Fruit fly (Drosophila melanogaster) Kc167 (cell line): Measurements from ENCODE around the gene CG31816.

Experiments
- Myc ChIP-seq: fragments of >200 bp; optimal IDR thresholded peaks from 2 replicates; lab custom pipeline; 2017; ENCODE audit warnings: missing external identifiers
- Sin3A ChIP-seq: fragments of >200 bp; optimal IDR thresholded peaks from 2 replicates; lab custom pipeline; 2018; ENCODE audit warnings: missing external identifiers
- h ChIP-seq: fragments of >200 bp; optimal IDR thresholded peaks from 3 replicates; lab custom pipeline; 2018; ENCODE audit warnings: missing external identifiers
- insv ChIP-seq: fragments of >200 bp; optimal IDR thresholded peaks from 3 replicates; lab custom pipeline; 2018; ENCODE audit warnings: missing external identifiers
- psq ChIP-seq: fragments of >200 bp; optimal IDR thresholded peaks from 2 replicates; lab custom pipeline; 2017; ENCODE audit warnings: missing external identifiers
- ttk ChIP-seq: sonication (Bioruptor generic); optimal IDR thresholded peaks from 2 replicates; lab custom pipeline; 2017; ENCODE audit warnings: missing external identifiers

CG31816 gene

dm6 chr2L:16542246-16542645 lies at the start of gene CG31816:
Gene CG31816 (plus strand): TSS chr2L:16542546.
- TF ChIP-seq psq (no peak), Sin3A (lab: Kevin White, UChicago) (no peak), insv (lab: Kevin White, UChicago) (no peak)

DNA sequence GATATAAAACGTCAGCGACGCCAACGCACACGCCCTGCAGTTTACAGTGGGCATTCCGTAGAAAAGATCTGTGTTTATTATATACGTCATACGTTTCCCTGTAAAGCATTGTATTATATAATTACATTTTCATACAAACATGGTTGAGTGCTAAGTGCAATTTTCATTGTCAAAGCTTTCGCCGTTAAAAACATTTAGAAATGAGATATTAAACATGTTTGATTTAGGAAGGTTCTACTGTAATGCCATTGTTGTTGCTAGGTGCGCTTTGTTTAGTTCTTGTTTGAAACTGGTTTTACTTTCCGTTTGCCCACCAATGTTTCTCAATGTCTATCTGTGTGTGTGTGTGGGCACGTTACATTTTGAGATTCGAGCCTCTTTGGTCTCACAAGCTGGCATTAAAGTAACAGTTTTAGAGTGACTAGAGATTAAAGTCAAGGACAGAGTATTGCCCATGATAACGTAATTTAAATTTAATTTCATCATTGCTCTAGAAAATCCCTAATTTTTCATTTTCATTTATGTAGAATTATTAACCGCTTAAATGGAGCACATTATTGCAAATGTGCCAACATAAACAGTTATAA lies 49.6 kb upstream of the CG31816 start:
- TF ChIP-seq ttk (lab: Kevin White, UChicago) (no peak), Myc (lab: Kevin White, UChicago) (no peak), psq (no peak), Sin3A (lab: Kevin White, UChicago) (no peak), h (lab: Kevin White, UChicago) (no peak), insv (lab: Kevin White, UChicago) (no peak)

dm6 chr2L:16493999-16494741 lies 48.2 kb upstream of the CG31816 start:
- TF ChIP-seq psq (no peak), insv (lab: Kevin White, UChicago) (no peak), ttk (lab: Kevin White, UChicago) (no peak), h (lab: Kevin White, UChicago) (no peak), Myc (lab: Kevin White, UChicago) (no peak)

DNA sequence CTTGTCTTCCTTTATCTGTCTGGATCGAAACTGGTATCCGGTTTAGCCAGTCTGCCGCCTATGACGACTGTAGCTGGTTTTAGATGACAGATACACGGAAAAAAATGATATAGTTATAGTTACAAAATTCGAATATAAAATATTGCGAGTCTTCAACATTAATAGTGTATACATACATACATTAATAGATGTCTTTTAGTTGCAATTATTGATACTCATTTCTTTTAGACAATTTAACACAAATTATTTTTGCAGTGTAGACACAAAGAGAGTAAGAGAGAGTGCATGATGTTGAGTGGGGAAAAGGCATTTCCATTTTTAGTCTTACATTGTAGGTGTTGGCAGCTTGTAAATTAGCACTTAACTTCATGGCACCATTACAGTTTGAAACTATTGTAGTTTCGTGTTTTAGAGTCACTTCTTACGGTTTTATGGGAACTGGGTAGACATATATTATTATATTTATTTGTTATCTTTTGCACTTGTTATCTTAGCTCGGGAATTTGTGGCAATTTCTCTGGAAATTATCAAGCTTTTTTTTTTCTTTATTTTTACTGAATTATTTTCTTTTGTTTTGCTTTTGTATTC lies 47.1 kb upstream of the CG31816 start:
- TF ChIP-seq insv (lab: Kevin White, UChicago) = no peak
- no peak for TF ChIP-seq h (lab: Kevin White, UChicago)
- no peak for TF ChIP-seq psq
- TF ChIP-seq Sin3A (lab: Kevin White, UChicago) = no peak
- no peak for TF ChIP-seq ttk (lab: Kevin White, UChicago)
- TF ChIP-seq Myc (lab: Kevin White, UChicago) = no peak

- no peak for TF ChIP-seq ttk (lab: Kevin White, UChicago)
- no peak for TF ChIP-seq Myc (lab: Kevin White, UChicago)
- TF ChIP-seq psq = no peak
- no peak for TF ChIP-seq insv (lab: Kevin White, UChicago)
- no peak for TF ChIP-seq Sin3A (lab: Kevin White, UChicago)
- no peak for TF ChIP-seq h (lab: Kevin White, UChicago)
These were observed 45.1 kb upstream of the CG31816 start for dm6 chr2L:16497196-16497595.

dm6 chr2L:16498100-16498499 lies 44.2 kb upstream of the CG31816 start:
- no peak for TF ChIP-seq insv (lab: Kevin White, UChicago)
- no peak for TF ChIP-seq Myc (lab: Kevin White, UChicago)
- no peak for TF ChIP-seq Sin3A (lab: Kevin White, UChicago)
- no peak for TF ChIP-seq ttk (lab: Kevin White, UChicago)
- TF ChIP-seq psq = no peak
- TF ChIP-seq h (lab: Kevin White, UChicago) = no peak

dm6 chr2L:16499559-16499958 lies 42.8 kb upstream of the CG31816 start:
- TF ChIP-seq h (lab: Kevin White, UChicago) (no peak), ttk (lab: Kevin White, UChicago) (no peak), Sin3A (lab: Kevin White, UChicago) (no peak), insv (lab: Kevin White, UChicago) (no peak), Myc (lab: Kevin White, UChicago) (no peak), psq (no peak)

DNA sequence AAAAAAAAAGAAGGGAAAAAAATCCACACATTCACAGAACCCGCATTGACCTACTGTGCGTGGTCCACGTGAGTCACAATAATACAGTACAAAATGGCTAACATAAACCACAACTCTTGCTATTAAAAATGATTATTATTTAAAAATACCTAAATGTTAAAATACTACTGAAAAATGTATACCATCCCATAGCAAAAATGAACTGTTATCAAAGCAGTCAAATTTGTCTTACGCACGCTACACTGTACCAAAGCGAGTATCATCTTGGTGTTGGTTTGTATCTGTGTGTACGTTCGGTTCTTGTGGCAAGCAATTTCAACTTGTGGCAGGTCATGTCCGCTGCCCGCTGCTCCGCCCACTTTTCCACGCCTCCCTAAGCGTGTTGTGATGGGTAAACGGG lies 41.9 kb upstream of the CG31816 start:
- TF ChIP-seq Myc (lab: Kevin White, UChicago) = no peak
- TF ChIP-seq ttk (lab: Kevin White, UChicago) = no peak
- no peak for TF ChIP-seq insv (lab: Kevin White, UChicago)
- no peak for TF ChIP-seq Sin3A (lab: Kevin White, UChicago)
- TF ChIP-seq psq = no peak
- TF ChIP-seq h (lab: Kevin White, UChicago) = no peak

dm6 chr2L:16501366-16501765 lies 41.0 kb upstream of the CG31816 start:
- no peak for TF ChIP-seq Myc (lab: Kevin White, UChicago)
- TF ChIP-seq Sin3A (lab: Kevin White, UChicago) = no peak
- no peak for TF ChIP-seq insv (lab: Kevin White, UChicago)
- TF ChIP-seq ttk (lab: Kevin White, UChicago) = no peak
- no peak for TF ChIP-seq h (lab: Kevin White, UChicago)
- no peak for TF ChIP-seq psq

DNA sequence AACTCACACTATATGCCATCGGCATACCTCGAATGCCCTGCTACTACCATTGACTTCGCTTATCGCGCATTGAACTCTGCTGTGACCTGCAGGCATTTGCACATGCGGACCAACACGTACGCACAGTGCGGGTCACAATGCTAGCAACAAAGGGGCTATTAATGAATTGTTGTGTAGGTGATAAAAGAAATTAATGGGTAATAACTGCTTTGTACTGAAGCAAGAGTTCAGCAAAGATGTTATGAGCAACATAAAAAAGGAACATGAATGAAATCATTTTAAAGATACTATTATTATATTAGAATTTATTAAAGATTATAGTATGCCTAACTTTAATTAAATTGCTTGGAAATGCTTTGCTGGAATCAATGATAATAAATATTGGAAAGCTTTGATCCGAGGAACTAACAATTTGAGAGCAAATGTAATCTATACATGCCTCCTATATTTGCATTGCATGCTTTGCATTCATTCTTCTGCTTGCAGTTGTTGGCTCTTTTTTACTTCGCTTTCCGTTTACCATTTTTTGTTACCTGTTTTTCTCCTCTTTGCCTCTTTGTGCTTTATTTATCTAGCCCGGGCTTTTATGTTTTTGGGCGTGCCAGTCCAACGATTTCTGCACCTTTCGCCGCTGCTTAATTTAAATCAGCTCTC lies 39.3 kb upstream of the CG31816 start:
- TF ChIP-seq Myc (lab: Kevin White, UChicago) = no peak

- TF ChIP-seq insv (lab: Kevin White, UChicago) (no peak), Sin3A (lab: Kevin White, UChicago) (no peak)
These were observed 35.1 kb upstream of the CG31816 start for dm6 chr2L:16507197-16507596.
